Worm (Caenorhabditis elegans) whole organism, L1 larva: ENCODE data around the gene D1086.7.
A peak's percentile ranks its signal among the peaks of the same experiment; 100 is the strongest.

Experiments
- ama-1 ChIP-seq: fragments of 150-350 bp; optimal IDR thresholded peaks from 2 replicates; lab custom pipeline; 2014
- blmp-1 ChIP-seq: fragments of 150-350 bp; optimal IDR thresholded peaks from 2 replicates; lab custom pipeline; 2014; ENCODE audit warnings: missing biosample characterization, missing genetic modification characterization
- ceh-8 ChIP-seq: fragments of 200-800 bp; sonication (Bioruptor generic); optimal IDR thresholded peaks from 2 replicates; lab custom pipeline; 2018; ENCODE audit warnings: mild to moderate bottlenecking, missing genetic modification characterization, moderate library complexity, missing compliant biosample characterization
- ceh-82 ChIP-seq, 3 experiments: fragments of 150-350 bp in 1 of 3; sonication (generic microtip) in 2 of 3; optimal IDR thresholded peaks; 2 replicates each; lab custom pipeline; 2014 to 2017; ENCODE audit warnings: missing biosample characterization in 3 of 3, missing genetic modification characterization in 3 of 3
- ceh-90 ChIP-seq: sonication (generic microtip); optimal IDR thresholded peaks from 2 replicates; lab custom pipeline; 2016; ENCODE audit warnings: missing genetic modification characterization, missing compliant biosample characterization
- ces-1 ChIP-seq: fragments of 150-350 bp; optimal IDR thresholded peaks from 2 replicates; lab custom pipeline; 2014; ENCODE audit warnings: missing biosample characterization, missing genetic modification reagents, missing genetic modification characterization
- dpl-1 ChIP-seq, 3 experiments: fragments of 150-350 bp in 2 of 3; sonication (generic microtip) in 1 of 3; optimal IDR thresholded peaks; 2 replicates each; lab custom pipeline; 2014 to 2017; ENCODE audit warnings: missing biosample characterization in 3 of 3, missing genetic modification characterization in 3 of 3, missing genetic modification reagents in 3 of 3
- egl-13 ChIP-seq: sonication (generic microtip); optimal IDR thresholded peaks from 2 replicates; lab custom pipeline; 2016; ENCODE audit warnings: missing genotype, missing genetic modification reagents, missing genetic modification characterization, missing compliant biosample characterization
- elt-2 ChIP-seq: sonication (generic microtip); optimal IDR thresholded peaks from 2 replicates; lab custom pipeline; 2016; ENCODE audit warnings: missing genetic modification characterization, mild to moderate bottlenecking, inconsistent platforms, missing compliant biosample characterization, missing genetic modification reagents
- fkh-8 ChIP-seq: sonication (generic microtip); optimal IDR thresholded peaks from 2 replicates; lab custom pipeline; 2016; ENCODE audit warnings: mild to moderate bottlenecking, missing genetic modification characterization, missing compliant biosample characterization
- fos-1 ChIP-seq: fragments of 150-350 bp; optimal IDR thresholded peaks from 2 replicates; lab custom pipeline; 2014; ENCODE audit warnings: missing biosample characterization, missing genetic modification characterization
- hpl-2 ChIP-seq: fragments of 150-350 bp; optimal IDR thresholded peaks from 2 replicates; lab custom pipeline; 2014; ENCODE audit warnings: missing biosample characterization, missing genetic modification reagents, missing genetic modification characterization
- isw-1 ChIP-seq: fragments of 200-800 bp; sonication (Bioruptor generic); IDR thresholded peaks from 2 replicates; pipeline ENCODE4 v1.3.6; 2022; ENCODE audit warnings: missing genetic modification characterization, missing compliant biosample characterization
- lin-14 ChIP-seq: fragments of 200-800 bp; sonication (Bioruptor generic); optimal IDR thresholded peaks from 2 replicates; lab custom pipeline; 2018; ENCODE audit warnings: mild to moderate bottlenecking, missing genetic modification characterization, moderate library complexity, missing compliant biosample characterization
- lin-15B ChIP-seq: fragments of 150-350 bp; sonication (generic microtip); optimal IDR thresholded peaks from 3 replicates; lab custom pipeline; 2014; ENCODE audit warnings: missing biosample characterization, missing genetic modification characterization
- lin-39 ChIP-seq: fragments of 150-350 bp; optimal IDR thresholded peaks from 2 replicates; lab custom pipeline; 2014; ENCODE audit warnings: missing biosample characterization, missing genetic modification reagents, missing genetic modification characterization
- lsy-2 ChIP-seq, 2 experiments: fragments of 150-350 bp; optimal IDR thresholded peaks; 2 replicates each; lab custom pipeline; 2014; ENCODE audit warnings: missing biosample characterization in 2 of 2, missing genetic modification characterization in 2 of 2
- mep-1 ChIP-seq: fragments of 150-350 bp; optimal IDR thresholded peaks from 2 replicates; lab custom pipeline; 2014; ENCODE audit warnings: missing biosample characterization, missing genetic modification characterization
- nhr-19 ChIP-seq: fragments of 200-800 bp; sonication (Bioruptor generic); conservative IDR thresholded peaks from 2 replicates; pipeline ENCODE4 v1.3.6; 2022; ENCODE audit warnings: missing genetic modification characterization, missing compliant biosample characterization
- nhr-20 ChIP-seq: sonication (generic microtip); optimal IDR thresholded peaks from 2 replicates; lab custom pipeline; 2016; ENCODE audit warnings: mild to moderate bottlenecking, missing genetic modification characterization, missing compliant biosample characterization
- nhr-237 ChIP-seq: fragments of 150-350 bp; optimal IDR thresholded peaks from 2 replicates; lab custom pipeline; 2014; ENCODE audit warnings: missing biosample characterization, missing genetic modification characterization
- nhr-47 ChIP-seq: sonication (generic microtip); optimal IDR thresholded peaks from 2 replicates; lab custom pipeline; 2016; ENCODE audit warnings: mild to moderate bottlenecking, missing genetic modification characterization, moderate library complexity, missing compliant biosample characterization
- nhr-71 ChIP-seq: sonication (generic microtip); optimal IDR thresholded peaks from 2 replicates; lab custom pipeline; 2016; ENCODE audit warnings: mild to moderate bottlenecking, missing genetic modification characterization, moderate library complexity, missing compliant biosample characterization
- nhr-76 ChIP-seq: sonication (generic microtip); optimal IDR thresholded peaks from 2 replicates; lab custom pipeline; 2017; ENCODE audit warnings: missing biosample characterization, missing genetic modification characterization
- rnt-1 ChIP-seq: sonication (generic microtip); optimal IDR thresholded peaks from 2 replicates; lab custom pipeline; 2016; ENCODE audit warnings: mild to moderate bottlenecking, missing genetic modification characterization, moderate library complexity, missing compliant biosample characterization
- skn-1 ChIP-seq: fragments of 150-350 bp; optimal IDR thresholded peaks from 2 replicates; lab custom pipeline; 2014; ENCODE audit warnings: missing biosample characterization, missing genetic modification characterization
- snu-23 ChIP-seq: sonication (generic microtip); optimal IDR thresholded peaks from 2 replicates; lab custom pipeline; 2016; ENCODE audit warnings: missing genetic modification characterization, missing compliant biosample characterization
- sup-37 ChIP-seq: fragments of 200-800 bp; sonication (Bioruptor generic); optimal IDR thresholded peaks from 2 replicates; lab custom pipeline; 2018; ENCODE audit warnings: mild to moderate bottlenecking, missing genetic modification characterization, missing compliant biosample characterization
- tlp-1 ChIP-seq: fragments of 150-350 bp; optimal IDR thresholded peaks from 2 replicates; lab custom pipeline; 2014; ENCODE audit warnings: missing biosample characterization, missing genetic modification characterization
- unc-30 ChIP-seq: sonication (generic microtip); optimal IDR thresholded peaks from 2 replicates; lab custom pipeline; 2017; ENCODE audit warnings: missing biosample characterization, missing genetic modification characterization
- unc-62 ChIP-seq: fragments of 150-350 bp; optimal IDR thresholded peaks from 2 replicates; lab custom pipeline; 2014; ENCODE audit warnings: missing biosample characterization, missing genetic modification reagents, missing genetic modification characterization
- unc-86 ChIP-seq: sonication (generic microtip); optimal IDR thresholded peaks from 2 replicates; lab custom pipeline; 2016; ENCODE audit warnings: missing genetic modification characterization, missing compliant biosample characterization
- vab-15 ChIP-seq: sonication (generic microtip); optimal IDR thresholded peaks from 2 replicates; lab custom pipeline; 2017; ENCODE audit warnings: missing genotype, mild to moderate bottlenecking, missing genetic modification characterization, missing compliant biosample characterization
- zag-1 ChIP-seq: fragments of 150-350 bp; optimal IDR thresholded peaks from 2 replicates; lab custom pipeline; 2014; ENCODE audit warnings: missing biosample characterization, missing genetic modification characterization

The D1086.7 gene

ce11 chrV:14098519-14098918 is 14.4 kb downstream of the D1086.7 start, which contains the start of the genes D1086.2 and D1086.1:
Gene D1086.2, minus strand, starts transcription at chrV:14098668.
Gene D1086.1, plus strand, starts transcription at chrV:14098858.
- TF ChIP-seq vab-15 (tag; lab: Kevin White, UChicago) (no peak), lin-39 (tag; lab: Kevin White, UChicago) (peak; percentile 16), lin-14 (GFP tag; lab: Kevin White, UChicago) (peak; percentile 73), nhr-19 (peak; percentile 35), unc-86 (no peak), nhr-20 (peak; percentile 30), rnt-1 (tag; lab: Kevin White, UChicago) (peak; percentile 21), fos-1 (tag; lab: Kevin White, UChicago) (no peak), lsy-2 (tag; optimal IDR thresholded peaks at IDR 0.05; lab: Kevin White, UChicago) (peak in 1 of 2 experiments; percentile 2), ceh-8 (GFP tag; lab: Kevin White, UChicago) (no peak), nhr-71 (tag; lab: Kevin White, UChicago) (peak; percentile 60), nhr-76 (tag; lab: Kevin White, UChicago) (no peak)

ce11 chrV:14100886-14101285 is 16.8 kb downstream of the D1086.7 start, which contains the start of gene D1086.12:
Gene D1086.12, plus strand, starts transcription at chrV:14101186.
- no peak for TF ChIP-seq unc-62 (GFP tag; lab: Kevin White, UChicago)
- no peak for TF ChIP-seq dpl-1 (GFP tag; optimal IDR thresholded peaks at IDR 0.05; lab: Kevin White, UChicago)
- TF ChIP-seq lin-14 (GFP tag; lab: Kevin White, UChicago), result peak; percentile 48
- TF ChIP-seq nhr-237 (tag; lab: Kevin White, UChicago), result no peak
- TF ChIP-seq rnt-1 (tag; lab: Kevin White, UChicago), result peak; percentile 25
- TF ChIP-seq, all 84 proteins: peak for 2

ce11 chrV:14103970-14104369 is 19.9 kb downstream of the D1086.7 start, which contains the start of gene D1086.9:
Gene D1086.9, plus strand, starts transcription at chrV:14104270.
- no peak for TF ChIP-seq mep-1

DNA sequence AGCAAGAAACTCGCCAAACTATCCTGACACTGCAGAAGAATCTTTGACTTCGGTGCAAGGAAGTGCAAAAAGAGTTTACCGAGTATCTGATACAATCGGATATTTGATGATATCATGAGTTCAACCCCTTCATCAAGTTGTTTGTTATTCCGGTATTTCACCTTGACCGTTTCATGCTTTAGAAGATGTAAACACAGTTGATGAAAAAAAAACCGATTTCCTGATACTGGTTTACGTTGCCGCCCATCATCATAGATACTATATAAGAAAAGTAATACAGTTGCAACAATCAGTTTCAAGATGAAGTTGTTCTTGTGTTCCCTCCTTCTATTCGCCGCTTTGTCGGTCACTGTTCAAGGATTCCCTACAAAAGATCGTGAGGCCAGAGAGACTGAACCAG is 23.4 kb downstream of the D1086.7 start, which contains the start of gene H39E23.3:
Gene H39E23.3, plus strand, starts transcription at position 301 of the 400 bp plus-strand sequence.
- no peak for TF ChIP-seq skn-1 (tag; lab: Kevin White, UChicago)
- no peak for TF ChIP-seq snu-23 (GFP tag; lab: Kevin White, UChicago)
- no peak for TF ChIP-seq sup-37
- TF ChIP-seq elt-2 (tag; lab: Kevin White, UChicago), result no peak
- no peak for TF ChIP-seq egl-13 (tag; lab: Kevin White, UChicago)
- no peak for TF ChIP-seq rnt-1 (tag; lab: Kevin White, UChicago)
- TF ChIP-seq blmp-1 (tag; lab: Kevin White, UChicago), result no peak
- no peak for TF ChIP-seq ceh-82 (tag; optimal IDR thresholded peaks at IDR 0.05; lab: Kevin White, UChicago)
- no peak for TF ChIP-seq lsy-2 (tag; optimal IDR thresholded peaks at IDR 0.05; lab: Kevin White, UChicago)
- no peak for TF ChIP-seq ces-1 (GFP tag; lab: Kevin White, UChicago)
- TF ChIP-seq isw-1 (GFP tag; lab: Robert Waterston, UW), result no peak
- TF ChIP-seq vab-15 (tag; lab: Kevin White, UChicago), result no peak

DNA sequence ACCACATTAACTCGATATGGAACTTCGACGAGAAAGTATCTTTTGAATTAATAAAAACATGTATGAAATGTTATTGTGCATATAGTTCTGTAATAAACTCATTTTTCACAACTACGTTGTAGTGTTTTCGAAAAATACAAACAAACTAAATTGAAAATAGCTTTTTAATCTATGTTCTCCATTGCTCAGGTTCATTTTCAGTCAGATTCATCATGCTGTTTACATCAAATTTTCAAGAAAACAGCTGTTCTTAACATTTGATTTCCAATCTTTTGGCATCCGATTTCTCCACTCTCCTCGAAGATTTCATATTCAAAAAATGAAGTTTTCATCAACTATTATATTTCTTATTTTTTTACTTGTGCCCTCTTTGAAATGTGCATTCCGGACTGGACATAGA is 26.0 kb downstream of the D1086.7 start, which contains the start of gene H39E23.2:
Gene H39E23.2, plus strand, starts transcription at position 301 of the 400 bp plus-strand sequence.
- TF ChIP-seq hpl-2 (GFP tag; lab: Kevin White, UChicago), result no peak
- no peak for TF ChIP-seq fkh-8 (tag; lab: Kevin White, UChicago)
- no peak for TF ChIP-seq ama-1 (lab: Kevin White, UChicago)
- TF ChIP-seq nhr-20, result no peak
- TF ChIP-seq zag-1, result no peak
- TF ChIP-seq mep-1, result no peak
- TF ChIP-seq ceh-90 (tag; lab: Kevin White, UChicago), result no peak
- no peak for TF ChIP-seq unc-30 (tag; lab: Kevin White, UChicago)
- no peak for TF ChIP-seq lin-15B
- no peak for TF ChIP-seq nhr-47 (tag; lab: Kevin White, UChicago)
- no peak for TF ChIP-seq isw-1 (GFP tag; lab: Robert Waterston, UW)
- TF ChIP-seq tlp-1, result no peak
